Worm (Caenorhabditis elegans) whole organism, L4 larva: ENCODE results near the gene clec-34.

Experiments
- cey-2 ChIP-seq: sonication (generic microtip); optimal IDR thresholded peaks from 3 replicates; lab custom pipeline; 2017; ENCODE audit warnings: missing genetic modification characterization, mild to moderate bottlenecking, missing compliant biosample characterization, antibody characterized with exemption, borderline replicate concordance; ENCODE audit not compliant: insufficient read depth
- egl-27 ChIP-seq: sonication (generic microtip); optimal IDR thresholded peaks from 3 replicates; lab custom pipeline; 2017; ENCODE audit warnings: missing biosample characterization, missing genetic modification reagents, missing genetic modification characterization
- fos-1 ChIP-seq: fragments of 150-350 bp; optimal IDR thresholded peaks from 2 replicates; lab custom pipeline; 2014; ENCODE audit warnings: missing biosample characterization, missing genetic modification characterization
- lin-13 ChIP-seq: fragments of 150-350 bp; optimal IDR thresholded peaks from 2 replicates; lab custom pipeline; 2014; ENCODE audit warnings: missing biosample characterization, missing genetic modification reagents, missing genetic modification characterization
- nhr-28 ChIP-seq: fragments of 150-350 bp; optimal IDR thresholded peaks from 2 replicates; lab custom pipeline; 2014; ENCODE audit warnings: missing biosample characterization, missing genetic modification characterization
- nhr-76 ChIP-seq: fragments of 150-350 bp; optimal IDR thresholded peaks from 2 replicates; lab custom pipeline; 2014; ENCODE audit warnings: missing biosample characterization, missing genetic modification characterization
- snpc-4 ChIP-seq: fragments of 150-350 bp; optimal IDR thresholded peaks from 2 replicates; lab custom pipeline; 2014; ENCODE audit warnings: missing biosample characterization, missing genetic modification characterization
- spr-1 ChIP-seq: sonication (generic microtip); optimal IDR thresholded peaks from 2 replicates; lab custom pipeline; 2016; ENCODE audit warnings: mild to moderate bottlenecking, missing genetic modification characterization, missing compliant biosample characterization
- unc-39 ChIP-seq: sonication (generic microtip); optimal IDR thresholded peaks from 2 replicates; lab custom pipeline; 2017; ENCODE audit warnings: missing biosample characterization, missing genetic modification characterization
- unc-62 ChIP-seq, 3 experiments: fragments of 150-350 bp in 1 of 3; sonication (generic microtip); optimal IDR thresholded peaks in 2 of 3; peaks in 1 of 3; 1 replicate in 1 of 3; 2 replicates in 2 of 3; lab custom pipeline; 2014 to 2017; ENCODE audit warnings: missing biosample characterization in 3 of 3, missing genetic modification characterization in 3 of 3, missing genetic modification reagents in 3 of 3, missing genotype in 1 of 3
- zag-1 ChIP-seq: fragments of 150-350 bp; optimal IDR thresholded peaks from 2 replicates; lab custom pipeline; 2014; ENCODE audit warnings: missing biosample characterization, missing genetic modification characterization
- zfp-3 ChIP-seq: fragments of 200-800 bp; sonication (Bioruptor generic); conservative IDR thresholded peaks from 2 replicates; pipeline ENCODE4 v1.3.6; 2022; ENCODE audit warnings: missing genetic modification reagents, missing genetic modification characterization, missing compliant biosample characterization
- ztf-7 ChIP-seq: fragments of 150-350 bp; optimal IDR thresholded peaks from 2 replicates; lab custom pipeline; 2014; ENCODE audit warnings: missing biosample characterization, missing genetic modification characterization

- TF ChIP-seq zfp-3 (GFP tag; lab: Robert Waterston, UW), result no peak
- no peak for TF ChIP-seq nhr-28
- no peak for TF ChIP-seq lin-13 (GFP tag; lab: Kevin White, UChicago)
- no peak for TF ChIP-seq fos-1 (tag; lab: Kevin White, UChicago)
- no peak for TF ChIP-seq unc-62 (GFP tag; optimal IDR thresholded peaks at IDR 0.05 in 1 of 2; lab: Kevin White, UChicago)
- no peak for TF ChIP-seq unc-62 (tag; optimal IDR thresholded peaks at IDR 0.05; lab: Kevin White, UChicago)
- no peak for TF ChIP-seq nhr-76 (tag; lab: Kevin White, UChicago)
- TF ChIP-seq egl-27 (tag; lab: Kevin White, UChicago), result no peak
- no peak for TF ChIP-seq zag-1 (tag; lab: Kevin White, UChicago)
- no peak for TF ChIP-seq snpc-4 (tag; lab: Kevin White, UChicago)
- no peak for TF ChIP-seq ztf-7
- no peak for TF ChIP-seq unc-39 (tag; lab: Kevin White, UChicago)
- TF ChIP-seq cey-2 (tag; lab: Kevin White, UChicago), result no peak
- TF ChIP-seq spr-1 (tag; lab: Kevin White, UChicago), result no peak
Observed at ce11 chrV:16756166-16756565, 20.6 kb downstream of the clec-34 start.
